Worm (Caenorhabditis elegans): ENCODE results near the gene B0244.9.

The B0244.9 gene

ce11 chrIII:5715467-5715866 is 15.4 kb downstream of the B0244.9 start:
- TF ChIP-seq lin-13 (GFP tag; optimal IDR thresholded peaks at IDR 0.05) = no peak
- no peak for TF ChIP-seq unc-98 (GFP tag; IDR thresholded peaks at IDR 0.05)
- peak in 2 of 3 experiments; percentile 49 to 62 for TF ChIP-seq dpl-1 (GFP tag; optimal IDR thresholded peaks at IDR 0.05)
- no peak for TF ChIP-seq F16B12.6 (tag; optimal IDR thresholded peaks at IDR 0.05)
- TF ChIP-seq nhr-77 (tag; optimal IDR thresholded peaks at IDR 0.05) = peak; percentile 43
- peak; percentile 24 for TF ChIP-seq lin-15B (tag; optimal IDR thresholded peaks at IDR 0.05)
- no peak for TF ChIP-seq ets-5 (GFP tag; IDR thresholded peaks at IDR 0.05)
- peak; percentile 54 for TF ChIP-seq skn-1 (tag; optimal IDR thresholded peaks at IDR 0.05)
- TF ChIP-seq ceh-90 (tag; optimal IDR thresholded peaks at IDR 0.05) = no peak
- peak; percentile 39; the same call in 1 of the 2 replicates for TF ChIP-seq isw-1 (GFP tag; IDR thresholded peaks at IDR 0.05)
- no peak for TF ChIP-seq unc-130 (tag; optimal IDR thresholded peaks at IDR 0.05)
- peak; percentile 50 to 84 for TF ChIP-seq lsy-2 (tag; optimal IDR thresholded peaks at IDR 0.05)
- TF ChIP-seq aha-1 (tag; optimal IDR thresholded peaks at IDR 0.05) = no peak
- no peak for TF ChIP-seq ces-1 (GFP tag; optimal IDR thresholded peaks at IDR 0.05)
- TF ChIP-seq nhr-20 (tag; optimal IDR thresholded peaks at IDR 0.05) = peak; percentile 5
- TF ChIP-seq fos-1 (tag; optimal IDR thresholded peaks at IDR 0.05) = peak; percentile 28
- TF ChIP-seq egl-27 (tag; optimal IDR thresholded peaks at IDR 0.05) = no peak
- no peak for TF ChIP-seq nhr-19 (GFP tag; conservative IDR thresholded peaks at IDR 0.05)
- no peak for TF ChIP-seq hlh-4 (tag; optimal IDR thresholded peaks at IDR 0.05)
- TF ChIP-seq fkh-8 (tag; optimal IDR thresholded peaks at IDR 0.05) = peak; percentile 49
- peak; percentile 57 for TF ChIP-seq C16A3.4 (tag; optimal IDR thresholded peaks at IDR 0.05)
- TF ChIP-seq mab-9 (GFP tag; IDR thresholded peaks at IDR 0.05) = no peak
- no peak for TF ChIP-seq aly-2 (tag; optimal IDR thresholded peaks at IDR 0.05)
- TF ChIP-seq hlh-17 (GFP tag; optimal IDR thresholded peaks at IDR 0.05; ENCODE audit: borderline replicate concordance) = no peak
- TF ChIP-seq nhr-71 (tag; optimal IDR thresholded peaks at IDR 0.05) = peak; percentile 58
- TF ChIP-seq Y116A8C.19 (tag; optimal IDR thresholded peaks at IDR 0.05; ENCODE audit: borderline replicate concordance) = no peak
- no peak for TF ChIP-seq unc-30 (tag; optimal IDR thresholded peaks at IDR 0.05)
- TF ChIP-seq nhr-90 (tag; optimal IDR thresholded peaks at IDR 0.05; ENCODE audit: poor library complexity) = no peak
- no peak for TF ChIP-seq sup-37 (GFP tag; optimal IDR thresholded peaks at IDR 0.05)
- TF ChIP-seq elt-3 (tag; optimal IDR thresholded peaks at IDR 0.05) = peak in 1 of 6 experiments; percentile 44
- TF ChIP-seq ama-1 (optimal IDR thresholded peaks at IDR 0.05) = no peak
- peak; percentile 35 for TF ChIP-seq unc-86 (tag; optimal IDR thresholded peaks at IDR 0.05)
- TF ChIP-seq nhr-28 (tag; optimal IDR thresholded peaks at IDR 0.05) = no peak
- no peak for TF ChIP-seq elt-2 (tag; optimal IDR thresholded peaks at IDR 0.05)
- no peak for TF ChIP-seq unc-62 (GFP tag; optimal IDR thresholded peaks at IDR 0.05)
- no peak for TF ChIP-seq pag-3 (tag; optimal IDR thresholded peaks at IDR 0.05; ENCODE audit: borderline replicate concordance, insufficient read depth)
- peak; percentile 90 for TF ChIP-seq lin-14 (GFP tag; optimal IDR thresholded peaks at IDR 0.05)
- TF ChIP-seq nhr-76 (tag; optimal IDR thresholded peaks at IDR 0.05) = no peak
- TF ChIP-seq hpl-2 (GFP tag; optimal IDR thresholded peaks at IDR 0.05) = no peak
- no peak for TF ChIP-seq C34B4.2 (tag; optimal IDR thresholded peaks at IDR 0.05)
- no peak for TF ChIP-seq nhr-237 (tag; optimal IDR thresholded peaks at IDR 0.05)
- TF ChIP-seq nhr-84 (tag; optimal IDR thresholded peaks at IDR 0.05) = no peak
- no peak for TF ChIP-seq pqm-1 (tag; optimal IDR thresholded peaks at IDR 0.05)
- peak; percentile 10 for TF ChIP-seq fkh-10 (GFP tag; optimal IDR thresholded peaks at IDR 0.05)
- peak in 1 of 2 experiments; percentile 62 for TF ChIP-seq mdl-1 (tag; optimal IDR thresholded peaks at IDR 0.05)
- TF ChIP-seq nhr-47 (tag; optimal IDR thresholded peaks at IDR 0.05) = peak; percentile 40
- TF ChIP-seq egl-13 (tag; optimal IDR thresholded peaks at IDR 0.05) = no peak
- TF ChIP-seq mef-2 (tag; optimal IDR thresholded peaks at IDR 0.05) = no peak
- peak; percentile 55 to 64 for TF ChIP-seq lin-35 (GFP tag; optimal IDR thresholded peaks at IDR 0.05)
- no peak for TF ChIP-seq efl-3 (GFP tag; optimal IDR thresholded peaks at IDR 0.05)
- peak; percentile 7 to 87 (median 68) for TF ChIP-seq ceh-82 (tag; optimal IDR thresholded peaks at IDR 0.05)
- TF ChIP-seq ceh-88 (GFP tag; IDR thresholded peaks at IDR 0.05) = no peak
- no peak for TF ChIP-seq lir-3 (tag; optimal IDR thresholded peaks at IDR 0.05; ENCODE audit: poor library complexity)
